Fruit fly (Drosophila melanogaster): ENCODE results near the gene CCT2.

CCT2 gene

dm6 chrX:9089254-9090056 is at the start of gene CCT2:
Gene CCT2, plus strand, starts transcription at chrX:9089513.
- TF ChIP-seq CG12659 (GFP tag; optimal IDR thresholded peaks at IDR 0.05) = peak; percentile 8
- no peak for TF ChIP-seq Sox100B (GFP tag; optimal IDR thresholded peaks at IDR 0.05)
- no peak for TF ChIP-seq cad (GFP tag; optimal IDR thresholded peaks at IDR 0.05)
- TF ChIP-seq Asciz (GFP tag; optimal IDR thresholded peaks at IDR 0.05) = no peak
- TF ChIP-seq sc (optimal IDR thresholded peaks at IDR 0.05) = no peak
- TF ChIP-seq sc (GFP tag; optimal IDR thresholded peaks at IDR 0.05) = no peak
- TF ChIP-seq CG33213 (GFP tag; optimal IDR thresholded peaks at IDR 0.05) = peak; percentile 41
- no peak for TF ChIP-seq Hr78 (GFP tag; optimal IDR thresholded peaks at IDR 0.05)
- TF ChIP-seq Hr3 (GFP tag; optimal IDR thresholded peaks at IDR 0.05) = no peak
- TF ChIP-seq Deaf1 (tag; optimal IDR thresholded peaks at IDR 0.05) = no peak
- no peak for TF ChIP-seq CG17612 (GFP tag; IDR thresholded peaks at IDR 0.05)
- no peak for TF ChIP-seq hth (optimal IDR thresholded peaks at IDR 0.05)
- no peak for TF ChIP-seq abd-A (tag; optimal IDR thresholded peaks at IDR 0.05)
- no peak for TF ChIP-seq esg (GFP tag; conservative IDR thresholded peaks at IDR 0.05)
- TF ChIP-seq Tbp (GFP tag; optimal IDR thresholded peaks at IDR 0.05) = no peak
- TF ChIP-seq tio (GFP tag; optimal IDR thresholded peaks at IDR 0.05) = no peak
- no peak for TF ChIP-seq CG18262 (tag; optimal IDR thresholded peaks at IDR 0.05)
- peak; percentile 67 for TF ChIP-seq kay (GFP tag; optimal IDR thresholded peaks at IDR 0.05)
- no peak for TF ChIP-seq CG5245 (GFP tag; optimal IDR thresholded peaks at IDR 0.05)
- peak; percentile 95 for TF ChIP-seq bigmax (GFP tag; optimal IDR thresholded peaks at IDR 0.05)
- no peak for TF ChIP-seq Meics (GFP tag; optimal IDR thresholded peaks at IDR 0.05)
- TF ChIP-seq tna (GFP tag; IDR thresholded peaks at IDR 0.05; ENCODE audit: partially characterized antibody) = no peak
- no peak for TF ChIP-seq Atf-2 (GFP tag; optimal IDR thresholded peaks at IDR 0.05)
- no peak for TF ChIP-seq CG3281 (GFP tag; optimal IDR thresholded peaks at IDR 0.05)
- TF ChIP-seq toy (GFP tag; IDR thresholded peaks at IDR 0.05) = no peak
- no peak for TF ChIP-seq CG17359 (tag; optimal IDR thresholded peaks at IDR 0.05)
- TF ChIP-seq lab (GFP tag; optimal IDR thresholded peaks at IDR 0.05) = no peak
- no peak for TF ChIP-seq gcm (GFP tag; optimal IDR thresholded peaks at IDR 0.05)
- TF ChIP-seq CG4617 (GFP tag; optimal IDR thresholded peaks at IDR 0.05; ENCODE audit: borderline replicate concordance) = no peak
- TF ChIP-seq aop (GFP tag; IDR thresholded peaks at IDR 0.05) = no peak
- no peak for TF ChIP-seq CG4730 (GFP tag; IDR thresholded peaks at IDR 0.05)
- no peak for TF ChIP-seq CG11696 (GFP tag; IDR thresholded peaks at IDR 0.05)
- no peak for TF ChIP-seq Six4 (GFP tag; optimal IDR thresholded peaks at IDR 0.05)
- peak; percentile 5 for TF ChIP-seq zen (tag; optimal IDR thresholded peaks at IDR 0.05)
- TF ChIP-seq CG6765 (GFP tag; optimal IDR thresholded peaks at IDR 0.05) = no peak
- TF ChIP-seq CG9727 (GFP tag; optimal IDR thresholded peaks at IDR 0.05) = no peak
- no peak for TF ChIP-seq CG7357 (GFP tag; IDR thresholded peaks at IDR 0.05)
- TF ChIP-seq scrt (GFP tag; optimal IDR thresholded peaks at IDR 0.05) = no peak
- no peak for TF ChIP-seq NfI (GFP tag; optimal IDR thresholded peaks at IDR 0.05)
- TF ChIP-seq CG31388 (GFP tag; optimal IDR thresholded peaks at IDR 0.05) = no peak
- TF ChIP-seq bcd (GFP tag; optimal IDR thresholded peaks at IDR 0.05) = no peak
- no peak for TF ChIP-seq gcm2 (GFP tag; optimal IDR thresholded peaks at IDR 0.05)
- no peak for TF ChIP-seq CG3163 (GFP tag; optimal IDR thresholded peaks at IDR 0.05)
- no peak for TF ChIP-seq NC2α (GFP tag; optimal IDR thresholded peaks at IDR 0.05)
- peak; percentile 51; the same call in 1 of the 3 replicates for TF ChIP-seq CG34224 (GFP tag; IDR thresholded peaks at IDR 0.05; ENCODE audit: partially characterized antibody)
- TF ChIP-seq CG6854 (GFP tag; optimal IDR thresholded peaks at IDR 0.05) = no peak
- TF ChIP-seq stwl (tag; optimal IDR thresholded peaks at IDR 0.05) = peak; percentile 31
- TF ChIP-seq NK7.1 (GFP tag; optimal IDR thresholded peaks at IDR 0.05) = no peak
- no peak for TF ChIP-seq Hsf (GFP tag; optimal IDR thresholded peaks at IDR 0.05)
- TF ChIP-seq knrl (GFP tag; IDR thresholded peaks at IDR 0.05; ENCODE audit: partially characterized antibody) = peak; percentile 39
